Worm (Caenorhabditis elegans): ENCODE data around the gene T06D4.2.
A peak's percentile ranks its signal among the peaks of the same experiment; 100 is the strongest.

The T06D4.2 gene

DNA sequence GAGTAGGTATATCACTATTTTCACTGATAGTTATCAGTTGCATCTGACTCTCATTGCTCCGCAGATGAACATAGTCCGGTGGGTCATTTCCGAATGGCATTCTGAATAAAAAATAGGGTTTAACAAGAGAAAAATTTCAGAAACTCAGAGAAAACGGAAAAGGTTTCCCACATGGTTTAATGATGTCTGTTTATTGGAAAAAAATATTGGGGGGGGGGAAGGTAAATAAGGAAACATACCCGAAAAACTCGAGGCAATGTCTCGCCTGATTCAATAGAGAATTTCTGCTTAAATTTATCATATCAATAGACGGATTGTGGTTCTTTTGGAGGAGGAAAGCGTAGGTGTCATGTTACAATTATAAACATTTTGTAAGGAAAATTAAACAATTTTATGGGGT lies 39.7 kb upstream of the T06D4.2 start, which contains the start of gene nep-11:
nep-11 (minus strand) TSS at position 101 of the 400 bp plus-strand sequence.
- TF ChIP-seq madf-8 (GFP tag; conservative IDR thresholded peaks at IDR 0.05) (no peak), mel-28 (tag; optimal IDR thresholded peaks at IDR 0.05; ENCODE audit: borderline replicate concordance) (no peak), ztf-22 (GFP tag; optimal IDR thresholded peaks at IDR 0.05) (no peak), B0336.3 (GFP tag; IDR thresholded peaks at IDR 0.05) (no peak)

ce11 chrII:3422938-3423337 lies 37.2 kb upstream of the T06D4.2 start:
- no peak for TF ChIP-seq B0261.1 (tag; optimal IDR thresholded peaks at IDR 0.05)
- no peak for TF ChIP-seq die-1 (tag; optimal IDR thresholded peaks at IDR 0.05)
- no peak for TF ChIP-seq Y95B8A.8 (GFP tag; IDR thresholded peaks at IDR 0.05)
- TF ChIP-seq hmg-1.2 (GFP tag; IDR thresholded peaks at IDR 0.05), result peak; percentile 34; the same call in 1 of the 2 replicates
- TF ChIP-seq fkh-3 (tag; optimal IDR thresholded peaks at IDR 0.05), result no peak

DNA sequence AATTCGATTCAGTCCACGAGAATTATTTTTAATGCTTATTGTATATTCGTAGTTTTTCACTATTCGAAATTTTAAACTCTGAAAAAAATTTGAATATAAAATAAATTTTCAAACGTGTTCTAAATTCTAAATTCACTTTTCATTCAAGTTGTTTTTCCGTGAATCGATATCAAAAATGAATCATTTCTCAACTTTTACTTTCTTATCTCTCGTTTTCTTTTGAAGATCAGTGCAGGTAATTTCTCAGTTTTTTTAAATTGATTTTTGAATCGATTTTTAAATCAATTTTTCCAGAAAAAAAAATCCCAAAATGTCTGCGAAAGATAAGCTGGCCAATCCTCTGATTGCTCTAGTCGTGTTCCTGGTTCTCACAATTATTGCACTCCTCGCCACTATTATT lies 30.8 kb upstream of the T06D4.2 start, which contains the start of gene nep-6:
nep-6 (plus strand) TSS at position 301 of the 400 bp plus-strand sequence.
- TF ChIP-seq ztf-18 (tag; optimal IDR thresholded peaks at IDR 0.05) (no peak), madf-3 (GFP tag; IDR thresholded peaks at IDR 0.05) (no peak), ceh-58 (GFP tag; IDR thresholded peaks at IDR 0.05) (no peak), lin-40 (tag; optimal IDR thresholded peaks at IDR 0.05) (no peak)

DNA sequence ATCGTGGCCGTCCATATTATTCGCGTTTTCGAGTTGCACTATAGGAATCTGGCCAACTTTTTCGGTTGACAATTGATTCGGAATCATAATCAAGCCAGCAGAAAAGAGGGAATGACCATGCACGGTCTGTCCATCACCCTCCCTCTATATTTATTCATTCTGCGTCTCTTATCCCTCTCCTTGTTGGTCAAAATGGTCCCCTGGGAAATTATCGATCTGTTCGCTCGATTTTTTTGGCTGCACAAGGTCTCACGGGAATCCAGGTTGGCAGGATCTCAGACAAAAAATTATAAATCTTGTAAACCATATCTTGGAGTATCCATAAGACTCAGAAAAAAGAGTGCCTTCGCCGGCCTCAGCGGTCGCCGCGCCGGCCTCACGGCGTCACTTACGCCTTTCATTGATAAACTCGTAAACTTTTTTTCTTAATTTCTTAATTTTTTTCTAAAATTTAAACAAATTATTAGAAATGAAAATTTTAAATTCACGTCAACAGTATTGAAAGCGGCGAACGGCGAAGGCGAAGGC lies 28.7 kb upstream of the T06D4.2 start, which contains the start of the genes F18A12.7 and F18A12.2:
F18A12.7 (minus strand) TSS at position 101 of the 528 bp plus-strand sequence.
F18A12.2 (plus strand) TSS at position 478 of the 528 bp plus-strand sequence.
- TF ChIP-seq lsy-27 (tag; optimal IDR thresholded peaks at IDR 0.05; ENCODE audit: borderline replicate concordance, insufficient read depth) (no peak), B0336.3 (GFP tag; IDR thresholded peaks at IDR 0.05) (no peak), him-1 (tag; optimal IDR thresholded peaks at IDR 0.05) (no peak), ceh-40 (GFP tag; IDR thresholded peaks at IDR 0.05) (no peak), Y56A3A.18 (GFP tag; IDR thresholded peaks at IDR 0.05) (no peak), aptf-2 (GFP tag; conservative IDR thresholded peaks at IDR 0.05) (peak; percentile 67; the same call in 1 of the 2 replicates)

ce11 chrII:3403535-3403934 lies 17.8 kb upstream of the T06D4.2 start, which contains the start of gene nep-8:
Gene nep-8 (plus strand): TSS chrII:3403835.
- TF ChIP-seq ztf-26 (tag; optimal IDR thresholded peaks at IDR 0.05) (no peak), ztf-28 (GFP tag; IDR thresholded peaks at IDR 0.05) (no peak), unc-130 (GFP tag; optimal IDR thresholded peaks at IDR 0.05) (no peak), sea-2 (GFP tag; IDR thresholded peaks at IDR 0.05) (no peak), F33H1.4 (GFP tag; IDR thresholded peaks at IDR 0.05) (no peak), bed-2 (GFP tag; IDR thresholded peaks at IDR 0.05) (no peak), T07F8.4 (tag; optimal IDR thresholded peaks at IDR 0.05) (no peak), pha-4 (tag; optimal IDR thresholded peaks at IDR 0.05) (no peak), F52B5.7 (tag; optimal IDR thresholded peaks at IDR 0.05) (no peak), let-526 (GFP tag; IDR thresholded peaks at IDR 0.05) (no peak), F57C9.4 (tag; optimal IDR thresholded peaks at IDR 0.05) (no peak)

- TF ChIP-seq nfya-2 (GFP tag; IDR thresholded peaks at IDR 0.05) (no peak), lin-26 (GFP tag; IDR thresholded peaks at IDR 0.05) (no peak), ztf-26 (tag; optimal IDR thresholded peaks at IDR 0.05) (no peak), nhr-27 (tag; optimal IDR thresholded peaks at IDR 0.05) (no peak), ztf-28 (GFP tag; IDR thresholded peaks at IDR 0.05) (no peak), ccch-3 (GFP tag; optimal IDR thresholded peaks at IDR 0.05) (no peak), T26A5.8 (tag; optimal IDR thresholded peaks at IDR 0.05) (no peak), madf-6 (GFP tag; IDR thresholded peaks at IDR 0.05) (no peak), dox-1 (GFP tag; IDR thresholded peaks at IDR 0.05) (no peak), aptf-2 (GFP tag; conservative IDR thresholded peaks at IDR 0.05) (no peak), nhr-90 (tag; optimal IDR thresholded peaks at IDR 0.05) (no peak), xnd-1 (tag; optimal IDR thresholded peaks at IDR 0.05) (no peak), madf-10 (tag; optimal IDR thresholded peaks at IDR 0.05) (no peak), zim-3 (tag; optimal IDR thresholded peaks at IDR 0.05) (no peak), hsf-1 (GFP tag; IDR thresholded peaks at IDR 0.05) (no peak)
These were observed 17.1 kb upstream of the T06D4.2 start, which contains the start of gene nep-10 for ce11 chrII:3402854-3403253. Gene nep-10 (minus strand): TSS chrII:3402954.
